Fruit fly (Drosophila melanogaster): ENCODE measurements around the gene CG7810.
A peak's percentile ranks its signal among the peaks of the same experiment; 100 is the strongest.

DNA sequence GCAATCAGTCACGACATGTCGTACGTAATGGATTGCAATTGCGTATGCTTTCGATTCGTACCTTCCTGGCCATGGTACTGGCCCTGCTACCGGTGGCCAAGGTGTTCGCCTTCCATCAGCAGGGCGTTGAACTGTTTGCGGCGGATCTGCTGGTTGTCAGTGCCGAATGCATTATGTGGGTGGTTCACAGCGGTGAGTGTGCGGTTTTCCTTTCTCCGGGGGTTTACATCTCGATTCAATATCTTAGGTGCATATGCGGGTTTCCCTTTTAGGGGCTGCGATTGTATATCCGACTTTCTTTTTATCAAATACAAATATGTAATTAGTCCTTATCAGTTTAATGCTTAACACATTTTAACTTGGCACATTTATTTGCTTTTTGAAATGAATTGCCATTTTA, 746 bp upstream of the CG7810 start:
- TF ChIP-seq Pif1B (GFP tag; optimal IDR thresholded peaks at IDR 0.05) (no peak), fd96Ca (GFP tag; IDR thresholded peaks at IDR 0.05) (no peak), CG32121 (GFP tag; IDR thresholded peaks at IDR 0.05) (no peak), CG12605 (GFP tag; IDR thresholded peaks at IDR 0.05) (no peak), Ets98B (GFP tag; IDR thresholded peaks at IDR 0.05) (no peak), Snoo (tag; optimal IDR thresholded peaks at IDR 0.05) (no peak), gl (tag; optimal IDR thresholded peaks at IDR 0.05) (no peak), CG4496 (GFP tag; IDR thresholded peaks at IDR 0.05) (no peak), CG8301 (tag; optimal IDR thresholded peaks at IDR 0.05) (no peak), CG13204 (GFP tag; optimal IDR thresholded peaks at IDR 0.05) (no peak), rn (GFP tag; IDR thresholded peaks at IDR 0.05) (no peak), CG9948 (tag; optimal IDR thresholded peaks at IDR 0.05) (no peak), EcR (GFP tag; optimal IDR thresholded peaks at IDR 0.05) (peak; percentile 32)
